Worm (Caenorhabditis elegans) whole organism, young adult: ENCODE data around the gene pals-22.

ENCODE experiments used
- B0261.1 ChIP-seq: sonication (generic microtip); optimal IDR thresholded peaks from 2 replicates; lab custom pipeline; 2016; ENCODE audit warnings: mild to moderate bottlenecking, missing genetic modification characterization, moderate library complexity, missing compliant biosample characterization
- ama-1 ChIP-seq, 3 experiments: fragments of 150-350 bp in 1 of 3; sonication (generic microtip) in 2 of 3; optimal IDR thresholded peaks; 2 replicates each; lab custom pipeline; 2014 to 2018; ENCODE audit warnings: missing biosample characterization in 2 of 3, missing genetic modification characterization in 2 of 3, missing genetic modification reagents in 2 of 3
- aptf-3 ChIP-seq: fragments of 200-800 bp; sonication (Bioruptor generic); IDR thresholded peaks from 2 replicates; pipeline ENCODE4 v1.3.6; 2022; ENCODE audit warnings: missing genetic modification characterization, missing compliant biosample characterization
- attf-6 ChIP-seq: fragments of 200-800 bp; sonication (Bioruptor generic); IDR thresholded peaks from 2 replicates; pipeline ENCODE4 v1.3.6; 2022; ENCODE audit warnings: missing genetic modification reagents, missing genetic modification characterization, missing compliant biosample characterization
- ccch-3 ChIP-seq: fragments of 200-800 bp; sonication (Bioruptor generic); optimal IDR thresholded peaks from 2 replicates; lab custom pipeline; 2018; ENCODE audit warnings: mild to moderate bottlenecking, missing genetic modification characterization, missing compliant biosample characterization
- die-1 ChIP-seq: sonication (generic microtip); optimal IDR thresholded peaks from 2 replicates; lab custom pipeline; 2016; ENCODE audit warnings: missing genotype, mild to moderate bottlenecking, missing genetic modification characterization, missing compliant biosample characterization
- gei-17 ChIP-seq: fragments of 200-800 bp; sonication (Bioruptor generic); optimal IDR thresholded peaks from 2 replicates; lab custom pipeline; 2018; ENCODE audit warnings: mild to moderate bottlenecking, missing genetic modification characterization, missing compliant biosample characterization
- hlh-12 ChIP-seq: sonication (generic microtip); optimal IDR thresholded peaks from 2 replicates; lab custom pipeline; 2016; ENCODE audit warnings: missing genetic modification characterization, missing compliant biosample characterization
- mel-28 ChIP-seq: sonication (generic microtip); optimal IDR thresholded peaks from 2 replicates; lab custom pipeline; 2016; ENCODE audit warnings: borderline replicate concordance, mild to moderate bottlenecking, missing genetic modification characterization, missing compliant biosample characterization
- nfya-1 ChIP-seq: sonication (generic microtip); optimal IDR thresholded peaks from 2 replicates; lab custom pipeline; 2017; ENCODE audit warnings: antibody characterized with exemption, missing compliant biosample characterization, missing genetic modification characterization, borderline replicate concordance; ENCODE audit not compliant: insufficient read depth
- nhr-90 ChIP-seq: sonication (generic microtip); optimal IDR thresholded peaks from 2 replicates; lab custom pipeline; 2016; ENCODE audit warnings: missing genotype, mild to moderate bottlenecking, missing genetic modification characterization, missing compliant biosample characterization
- pha-4 ChIP-seq: fragments of 150-350 bp; sonication (generic microtip); optimal IDR thresholded peaks from 2 replicates; lab custom pipeline; 2014; ENCODE audit warnings: missing biosample characterization, missing genetic modification reagents, missing genetic modification characterization
- tbx-9 ChIP-seq: sonication (generic microtip); optimal IDR thresholded peaks from 2 replicates; lab custom pipeline; 2016; ENCODE audit warnings: borderline replicate concordance, missing genetic modification characterization, inconsistent platforms, missing compliant biosample characterization
- ztf-22 ChIP-seq: fragments of 200-800 bp; sonication (Bioruptor generic); optimal IDR thresholded peaks from 2 replicates; lab custom pipeline; 2018; ENCODE audit warnings: mild to moderate bottlenecking, missing genetic modification characterization, moderate library complexity, missing compliant biosample characterization

DNA sequence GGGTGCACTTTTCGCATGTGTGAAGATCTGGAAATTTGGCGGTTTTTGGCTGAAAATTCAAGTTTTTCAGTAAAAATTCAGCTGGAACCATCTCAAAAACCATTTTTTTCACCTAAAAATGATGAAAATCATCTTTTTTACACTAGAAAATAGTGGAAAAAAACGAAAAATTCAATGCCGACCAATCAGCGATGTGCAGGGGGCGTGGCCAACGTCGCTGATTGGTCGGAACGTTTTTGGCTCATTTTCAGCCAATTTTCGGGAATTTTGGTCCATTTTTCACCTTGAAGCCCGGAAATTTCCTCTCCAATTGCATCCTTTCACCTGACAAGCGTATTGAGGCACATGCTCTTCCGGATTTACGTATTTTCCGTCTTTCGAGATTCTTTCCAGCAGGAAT is 47.8 kb upstream of the pals-22 start:
- TF ChIP-seq hlh-12 (tag; lab: Kevin White, UChicago): no peak
- TF ChIP-seq B0261.1: no peak
- no peak for TF ChIP-seq ztf-22
- TF ChIP-seq ama-1 (optimal IDR thresholded peaks at IDR 0.05; lab: Kevin White, UChicago): no peak
- TF ChIP-seq ama-1 (GFP tag; optimal IDR thresholded peaks at IDR 0.05; lab: Kevin White, UChicago): no peak
- TF ChIP-seq ccch-3 (GFP tag; lab: Kevin White, UChicago): no peak
- TF ChIP-seq nhr-90 (tag; lab: Kevin White, UChicago): no peak
- no peak for TF ChIP-seq pha-4 (tag; lab: Kevin White, UChicago)
- TF ChIP-seq nfya-1 (tag; lab: Kevin White, UChicago): no peak
- TF ChIP-seq attf-6 (GFP tag; lab: Robert Waterston, UW): no peak
- TF ChIP-seq mel-28 (tag; lab: Kevin White, UChicago): no peak
- no peak for TF ChIP-seq aptf-3
- no peak for TF ChIP-seq gei-17 (GFP tag; lab: Kevin White, UChicago)
- TF ChIP-seq die-1 (tag; lab: Kevin White, UChicago): no peak
- no peak for TF ChIP-seq tbx-9 (tag; lab: Kevin White, UChicago)
